Fruit fly (Drosophila melanogaster): ENCODE data around the gene CG33203.

CG33203 gene

dm6 chr3R:28880066-28880842 lies 7.3 kb downstream of the CG33203 start, which contains the start of the genes Nepl19 and Nepl20 (continued):
- TF ChIP-seq CG34406 (GFP tag; optimal IDR thresholded peaks at IDR 0.05) (peak; percentile 86), CG4318 (GFP tag; optimal IDR thresholded peaks at IDR 0.05) (peak; percentile 73), CG32006 (GFP tag; optimal IDR thresholded peaks at IDR 0.05) (peak; percentile 92), Sox14 (GFP tag; optimal IDR thresholded peaks at IDR 0.05) (peak; percentile 86), Sox102F (GFP tag; optimal IDR thresholded peaks at IDR 0.05) (peak; percentile 87), CG7368 (GFP tag; optimal IDR thresholded peaks at IDR 0.05) (peak; percentile 86), CG16779 (tag; optimal IDR thresholded peaks at IDR 0.05) (peak; percentile 86), salr (GFP tag; optimal IDR thresholded peaks at IDR 0.05) (peak; percentile 77 to 84), CG8319 (GFP tag; optimal IDR thresholded peaks at IDR 0.05) (peak; percentile 76), CG6792 (GFP tag; optimal IDR thresholded peaks at IDR 0.05) (peak; percentile 89), Eip78C (GFP tag) (peak; percentile 96), CG6276 (GFP tag; optimal IDR thresholded peaks at IDR 0.05) (peak; percentile 86), CG31627 (GFP tag; optimal IDR thresholded peaks at IDR 0.05) (peak; percentile 84), CG10669 (GFP tag; optimal IDR thresholded peaks at IDR 0.05) (peak; percentile 89), Hr4 (GFP tag; optimal IDR thresholded peaks at IDR 0.05) (peak; percentile 91), fd59A (GFP tag; optimal IDR thresholded peaks at IDR 0.05) (peak; percentile 78), Smox (GFP tag; optimal IDR thresholded peaks at IDR 0.05) (peak; percentile 85), CG11902 (GFP tag; optimal IDR thresholded peaks at IDR 0.05) (peak; percentile 77), dsx (GFP tag; optimal IDR thresholded peaks at IDR 0.05; ENCODE audit: poor library complexity, severe bottlenecking) (peak; percentile 85), Ets21C (GFP tag; optimal IDR thresholded peaks at IDR 0.05) (peak; percentile 67), dac (GFP tag; optimal IDR thresholded peaks at IDR 0.05) (peak; percentile 65), Eip93F (GFP tag; optimal IDR thresholded peaks at IDR 0.05) (peak; percentile 68)

dm6 chr3R:28875345-28875744 lies 12.2 kb downstream of the CG33203 start, which contains the start of gene Nepl18:
Gene Nepl18 (plus strand): TSS chr3R:28875621.
- TF ChIP-seq svp (GFP tag) (peak; percentile 91), Sox102F (GFP tag; optimal IDR thresholded peaks at IDR 0.05) (no peak), lz (GFP tag; optimal IDR thresholded peaks at IDR 0.05) (no peak), Smox (GFP tag; optimal IDR thresholded peaks at IDR 0.05) (no peak), CG11902 (GFP tag; optimal IDR thresholded peaks at IDR 0.05) (no peak), CG8319 (GFP tag; optimal IDR thresholded peaks at IDR 0.05) (no peak)

- no peak for TF ChIP-seq CG3919 (GFP tag; optimal IDR thresholded peaks at IDR 0.05)
- no peak for TF ChIP-seq CG9139 (GFP tag; optimal IDR thresholded peaks at IDR 0.05)
- TF ChIP-seq svp (GFP tag): peak; percentile 42
Observed at dm6 chr3R:28872605-28873004, 14.9 kb downstream of the CG33203 start, which contains the start of gene Nepl17. Gene Nepl17 (plus strand): TSS chr3R:28872905.

dm6 chr3R:28870364-28870763 lies 17.1 kb downstream of the CG33203 start:
- TF ChIP-seq Blimp-1 (GFP tag; optimal IDR thresholded peaks at IDR 0.05): no peak
- no peak for TF ChIP-seq dac (GFP tag; optimal IDR thresholded peaks at IDR 0.05)
- no peak for TF ChIP-seq vri (GFP tag; optimal IDR thresholded peaks at IDR 0.05)
- TF ChIP-seq acj6 (GFP tag; optimal IDR thresholded peaks at IDR 0.05): no peak
- no peak for TF ChIP-seq fd85E (GFP tag; optimal IDR thresholded peaks at IDR 0.05)
- TF ChIP-seq CG4318 (GFP tag; optimal IDR thresholded peaks at IDR 0.05): no peak
- no peak for TF ChIP-seq CG6276 (GFP tag; optimal IDR thresholded peaks at IDR 0.05)
- no peak for TF ChIP-seq CG8319 (GFP tag; optimal IDR thresholded peaks at IDR 0.05)
- TF ChIP-seq CG16779 (tag; optimal IDR thresholded peaks at IDR 0.05): no peak
- TF ChIP-seq CG6792 (GFP tag; optimal IDR thresholded peaks at IDR 0.05): no peak
- TF ChIP-seq dsx (GFP tag; optimal IDR thresholded peaks at IDR 0.05; ENCODE audit: poor library complexity, severe bottlenecking): no peak
- TF ChIP-seq CG8119 (GFP tag; IDR thresholded peaks at IDR 0.05): no peak
- no peak for TF ChIP-seq Met (GFP tag; optimal IDR thresholded peaks at IDR 0.05)
- no peak for TF ChIP-seq Hr4 (GFP tag; optimal IDR thresholded peaks at IDR 0.05)
- no peak for TF ChIP-seq CG11762 (GFP tag; optimal IDR thresholded peaks at IDR 0.05; ENCODE audit: insufficient read depth)
- TF ChIP-seq CG15336 (GFP tag; IDR thresholded peaks at IDR 0.05): no peak
- TF ChIP-seq CG11294 (GFP tag; IDR thresholded peaks at IDR 0.05): no peak
- no peak for TF ChIP-seq CG31627 (GFP tag; optimal IDR thresholded peaks at IDR 0.05)
- no peak for TF ChIP-seq CG7368 (GFP tag; optimal IDR thresholded peaks at IDR 0.05)
- no peak for TF ChIP-seq Ets21C (GFP tag; optimal IDR thresholded peaks at IDR 0.05)

Measured in whole organism, prepupa.